Fruit fly (Drosophila melanogaster) whole organism, pupa: Measurements from ENCODE around the gene CG13733.

ENCODE experiments used
- CG10348 ChIP-seq: fragments of 200-800 bp; sonication (Bioruptor generic); IDR thresholded peaks from 2 replicates; pipeline ENCODE4 v1.3.6; 2022; ENCODE audit warnings: missing biosample characterization, missing genetic modification characterization
- CG12605 ChIP-seq: fragments of 200-800 bp; sonication (Bioruptor generic); IDR thresholded peaks from 2 replicates; pipeline ENCODE4 v1.3.6; 2022; ENCODE audit warnings: missing biosample characterization, missing genetic modification characterization
- CG13204 ChIP-seq: fragments of 200-800 bp; sonication (Bioruptor generic); optimal IDR thresholded peaks from 2 replicates; lab custom pipeline; 2018; ENCODE audit warnings: missing biosample characterization, mild to moderate bottlenecking, missing genetic modification characterization, moderate library complexity
- CG14655 ChIP-seq: fragments of 200-800 bp; sonication (Bioruptor generic); optimal IDR thresholded peaks from 3 replicates; lab custom pipeline; 2017; ENCODE audit warnings: mild to moderate bottlenecking, missing biosample characterization, missing genetic modification reagents, missing genetic modification characterization
- CG15710 ChIP-seq: fragments of 200-800 bp; sonication (Bioruptor generic); optimal IDR thresholded peaks from 2 replicates; lab custom pipeline; 2018; ENCODE audit warnings: missing biosample characterization, mild to moderate bottlenecking, missing genetic modification characterization, moderate library complexity
- CG17806 ChIP-seq: fragments of 200-800 bp; sonication (Bioruptor generic); optimal IDR thresholded peaks from 2 replicates; lab custom pipeline; 2018; ENCODE audit warnings: missing biosample characterization, mild to moderate bottlenecking, missing genetic modification characterization, moderate library complexity
- CG32121 ChIP-seq: fragments of 200-800 bp; sonication (Bioruptor generic); IDR thresholded peaks from 2 replicates; pipeline ENCODE4 v1.3.6; 2022; ENCODE audit warnings: missing biosample characterization, missing genetic modification characterization
- CG34367 ChIP-seq: fragments of 200-800 bp; sonication (Bioruptor generic); optimal IDR thresholded peaks from 2 replicates; lab custom pipeline; 2018; ENCODE audit warnings: missing biosample characterization, mild to moderate bottlenecking, missing genetic modification characterization
- CG4496 ChIP-seq: fragments of 200-800 bp; sonication (Bioruptor generic); IDR thresholded peaks from 3 replicates; pipeline ENCODE4 v1.3.6; 2022; ENCODE audit warnings: missing biosample characterization, missing genetic modification characterization
- CG8159 ChIP-seq: fragments of 200-800 bp; sonication (Bioruptor generic); optimal IDR thresholded peaks from 3 replicates; lab custom pipeline; 2018; ENCODE audit warnings: missing biosample characterization, mild to moderate bottlenecking, missing genetic modification characterization, moderate library complexity
- CG8301 ChIP-seq: fragments of 200-800 bp; sonication (Bioruptor generic); optimal IDR thresholded peaks from 2 replicates; lab custom pipeline; 2018; ENCODE audit warnings: missing biosample characterization, mild to moderate bottlenecking, missing genetic modification characterization
- CG9948 ChIP-seq: fragments of 200-800 bp; sonication (Bioruptor generic); optimal IDR thresholded peaks from 2 replicates; lab custom pipeline; 2018; ENCODE audit warnings: missing biosample characterization, mild to moderate bottlenecking, missing genetic modification characterization, moderate library complexity
- D1 ChIP-seq: fragments of 200-800 bp; sonication (Bioruptor generic); optimal IDR thresholded peaks from 2 replicates; lab custom pipeline; 2018; ENCODE audit warnings: missing biosample characterization, mild to moderate bottlenecking, missing genetic modification characterization, moderate library complexity
- EcR ChIP-seq: fragments of 200-800 bp; sonication (Bioruptor generic); optimal IDR thresholded peaks from 3 replicates; lab custom pipeline; 2019; ENCODE audit warnings: missing biosample characterization, missing genetic modification characterization, mild to moderate bottlenecking, moderate library complexity, missing genetic modification reagents
- Ets98B ChIP-seq: fragments of 200-800 bp; sonication (Bioruptor generic); IDR thresholded peaks from 2 replicates; pipeline ENCODE4 v1.3.6; 2022; ENCODE audit warnings: missing biosample characterization, missing genetic modification characterization
- Pif1A ChIP-seq: fragments of 200-800 bp; sonication (Bioruptor generic); optimal IDR thresholded peaks from 3 replicates; lab custom pipeline; 2016; ENCODE audit warnings: missing biosample characterization, missing genetic modification characterization
- Pif1B ChIP-seq: fragments of 200-800 bp; sonication (Bioruptor generic); optimal IDR thresholded peaks from 3 replicates; lab custom pipeline; 2016; ENCODE audit warnings: missing biosample characterization, missing genetic modification characterization
- Snoo ChIP-seq: fragments of 200-800 bp; sonication (Bioruptor generic); optimal IDR thresholded peaks from 3 replicates; lab custom pipeline; 2017; ENCODE audit warnings: missing biosample characterization, mild to moderate bottlenecking, missing genetic modification characterization, inconsistent platforms
- fd96Ca ChIP-seq: fragments of 200-800 bp; sonication (Bioruptor generic); IDR thresholded peaks from 3 replicates; pipeline ENCODE4 v1.3.6; 2022; ENCODE audit warnings: missing biosample characterization, missing genetic modification characterization
- gl ChIP-seq: fragments of 200-800 bp; sonication (Bioruptor generic); optimal IDR thresholded peaks from 2 replicates; lab custom pipeline; 2018; ENCODE audit warnings: missing biosample characterization, mild to moderate bottlenecking, missing genetic modification characterization
- rn ChIP-seq: fragments of 200-800 bp; sonication (Bioruptor generic); IDR thresholded peaks from 2 replicates; pipeline ENCODE4 v1.3.6; 2022; ENCODE audit warnings: missing biosample characterization, missing genetic modification characterization

Gene CG13733

dm6 chr3L:17432947-17433346, 45.8 kb downstream of the CG13733 start, which contains the start of gene frc:
Gene frc, minus strand, starts transcription at chr3L:17433190.
- TF ChIP-seq CG14655 (GFP tag; lab: Kevin White, UChicago) (no peak), CG32121 (peak; percentile 43; the same call in 1 of the 2 replicates), CG4496 (GFP tag; lab: Robert Waterston, UW) (peak; percentile 61; the same call in 2 of the 3 replicates), CG9948 (tag; lab: Kevin White, UChicago) (no peak), fd96Ca (GFP tag; lab: Robert Waterston, UW) (no peak), CG12605 (GFP tag; lab: Robert Waterston, UW) (0 out of 2 replicates have a peak, but pooled peaks have one; percentile 24), gl (tag; lab: Kevin White, UChicago) (no peak)

- TF ChIP-seq Ets98B (GFP tag; lab: Robert Waterston, UW) = no peak
- TF ChIP-seq Pif1A (GFP tag; lab: Kevin White, UChicago) = peak; percentile 32
- TF ChIP-seq D1 (tag; lab: Kevin White, UChicago) = no peak
- no peak for TF ChIP-seq gl (tag; lab: Kevin White, UChicago)
- no peak for TF ChIP-seq CG4496 (GFP tag; lab: Robert Waterston, UW)
- no peak for TF ChIP-seq EcR (GFP tag; lab: Kevin White, UChicago)
- TF ChIP-seq CG14655 (GFP tag; lab: Kevin White, UChicago) = peak; percentile 30
- TF ChIP-seq rn (GFP tag; lab: Robert Waterston, UW) = no peak
- TF ChIP-seq CG9948 (tag; lab: Kevin White, UChicago) = no peak
- TF ChIP-seq CG8301 (tag; lab: Kevin White, UChicago) = peak; percentile 18
- TF ChIP-seq CG34367 (tag; lab: Kevin White, UChicago) = no peak
- no peak for TF ChIP-seq CG13204 (GFP tag; lab: Kevin White, UChicago)
- no peak for TF ChIP-seq CG15710 (tag; lab: Kevin White, UChicago)
- no peak for TF ChIP-seq Pif1B (GFP tag; lab: Kevin White, UChicago)
- no peak for TF ChIP-seq CG10348 (GFP tag; lab: Robert Waterston, UW)
- no peak for TF ChIP-seq CG17806 (tag; lab: Kevin White, UChicago)
- peak; percentile 15; the same call in 1 of the 2 replicates for TF ChIP-seq CG12605 (GFP tag; lab: Robert Waterston, UW)
- peak; percentile 33 for TF ChIP-seq CG8159
- TF ChIP-seq Snoo (tag; lab: Kevin White, UChicago) = no peak
- no peak for TF ChIP-seq fd96Ca (GFP tag; lab: Robert Waterston, UW)
- no peak for TF ChIP-seq CG32121
Observed at dm6 chr3L:17430957-17431585, 47.7 kb downstream of the CG13733 start.

dm6 chr3L:17430390-17430789, 48.3 kb downstream of the CG13733 start:
- TF ChIP-seq CG4496 (GFP tag; lab: Robert Waterston, UW) (peak; percentile 50; the same call in 2 of the 3 replicates), Ets98B (GFP tag; lab: Robert Waterston, UW) (no peak), EcR (GFP tag; lab: Kevin White, UChicago) (peak; percentile 39), fd96Ca (GFP tag; lab: Robert Waterston, UW) (0 out of 3 replicates have a peak, but pooled peaks have one; percentile 23)

dm6 chr3L:17428779-17429178, 49.9 kb downstream of the CG13733 start, which contains the start of gene Gorab:
Gene Gorab, minus strand, starts transcription at chr3L:17428836.
- TF ChIP-seq CG15710 (tag; lab: Kevin White, UChicago) (peak; percentile 85), EcR (GFP tag; lab: Kevin White, UChicago) (no peak), CG4496 (GFP tag; lab: Robert Waterston, UW) (peak; percentile 96), CG10348 (GFP tag; lab: Robert Waterston, UW) (peak; percentile 85), gl (tag; lab: Kevin White, UChicago) (no peak), CG14655 (GFP tag; lab: Kevin White, UChicago) (peak; percentile 80), fd96Ca (GFP tag; lab: Robert Waterston, UW) (peak; percentile 91), Pif1A (GFP tag; lab: Kevin White, UChicago) (peak; percentile 79), CG9948 (tag; lab: Kevin White, UChicago) (peak; percentile 80), Ets98B (GFP tag; lab: Robert Waterston, UW) (peak; percentile 91), Pif1B (GFP tag; lab: Kevin White, UChicago) (peak; percentile 76), Snoo (tag; lab: Kevin White, UChicago) (peak; percentile 81), rn (GFP tag; lab: Robert Waterston, UW) (peak; percentile 90), CG13204 (GFP tag; lab: Kevin White, UChicago) (no peak), CG34367 (tag; lab: Kevin White, UChicago) (peak; percentile 68), CG32121 (peak; percentile 92), CG12605 (GFP tag; lab: Robert Waterston, UW) (peak; percentile 86), CG8159 (peak; percentile 78), CG17806 (tag; lab: Kevin White, UChicago) (peak; percentile 86), D1 (tag; lab: Kevin White, UChicago) (no peak), CG8301 (tag; lab: Kevin White, UChicago) (peak; percentile 73)
